Worm (Caenorhabditis elegans) whole organism, L2 larva: ENCODE results near the gene wapl-1.

Experiments
- elt-3 ChIP-seq: sonication (generic microtip); optimal IDR thresholded peaks from 2 replicates; lab custom pipeline; 2017; ENCODE audit warnings: missing biosample characterization, missing genetic modification characterization
- lin-39 ChIP-seq: fragments of 150-350 bp; optimal IDR thresholded peaks from 2 replicates; lab custom pipeline; 2014; ENCODE audit warnings: missing biosample characterization, missing genetic modification reagents, missing genetic modification characterization
- nhr-21 ChIP-seq: fragments of 150-350 bp; optimal IDR thresholded peaks from 2 replicates; lab custom pipeline; 2014; ENCODE audit warnings: missing biosample characterization, missing genetic modification characterization
- zag-1 ChIP-seq: fragments of 150-350 bp; optimal IDR thresholded peaks from 2 replicates; lab custom pipeline; 2014; ENCODE audit warnings: missing biosample characterization, missing genetic modification characterization

wapl-1 gene

ce11 chrIV:4393488-4393887, 52.1 kb downstream of the wapl-1 start:
- no peak for TF ChIP-seq elt-3 (tag; lab: Kevin White, UChicago)
- no peak for TF ChIP-seq nhr-21 (tag; lab: Kevin White, UChicago)
- TF ChIP-seq lin-39, result no peak
- TF ChIP-seq zag-1 (tag; lab: Kevin White, UChicago), result no peak
- TF ChIP-seq, all 48 proteins: peak for 0
